Fruit fly (Drosophila melanogaster) whole organism, adult: ENCODE measurements around the gene feo.

Experiments used
- CG12768 ChIP-seq: fragments of 200-800 bp; sonication (Bioruptor generic); optimal IDR thresholded peaks from 2 replicates; lab custom pipeline; 2017; ENCODE audit warnings: missing biosample characterization, missing genetic modification characterization, mild to moderate bottlenecking, moderate library complexity, missing genetic modification reagents
- CG1620 ChIP-seq: fragments of 200-800 bp; sonication (Bioruptor generic); optimal IDR thresholded peaks from 2 replicates; lab custom pipeline; 2016; ENCODE audit warnings: missing biosample characterization, missing genetic modification characterization
- CG33017 ChIP-seq: fragments of 200-800 bp; sonication (Bioruptor generic); optimal IDR thresholded peaks from 2 replicates; lab custom pipeline; 2018; ENCODE audit warnings: missing biosample characterization, mild to moderate bottlenecking, missing genetic modification characterization, moderate library complexity
- CG7045 ChIP-seq: fragments of 200-800 bp; sonication (Bioruptor generic); optimal IDR thresholded peaks from 2 replicates; lab custom pipeline; 2017; ENCODE audit warnings: missing biosample characterization, mild to moderate bottlenecking, missing genetic modification characterization
- CG7101 ChIP-seq: fragments of 200-800 bp; sonication (Bioruptor generic); optimal IDR thresholded peaks from 2 replicates; lab custom pipeline; 2018; ENCODE audit warnings: missing biosample characterization, mild to moderate bottlenecking, missing genetic modification characterization, moderate library complexity
- Clk ChIP-seq: fragments of 200-800 bp; sonication (Bioruptor generic); optimal IDR thresholded peaks from 2 replicates; lab custom pipeline; 2017; ENCODE audit warnings: missing biosample characterization, missing genetic modification characterization
- bab1 ChIP-seq: fragments of 200-800 bp; sonication (Bioruptor generic); optimal IDR thresholded peaks from 3 replicates; lab custom pipeline; 2019; ENCODE audit warnings: missing biosample characterization, mild to moderate bottlenecking, missing genetic modification characterization, moderate library complexity
- cic ChIP-seq: fragments of 200-800 bp; sonication (Bioruptor generic); optimal IDR thresholded peaks from 2 replicates; lab custom pipeline; 2017; ENCODE audit warnings: missing biosample characterization, mild to moderate bottlenecking, missing genetic modification characterization, moderate library complexity
- cnc ChIP-seq, 2 experiments: fragments of >200 bp; optimal IDR thresholded peaks; 2 replicates each; lab custom pipeline; 2017
- kay ChIP-seq: fragments of 200-800 bp; sonication (Bioruptor generic); peaks from one replicate; lab custom pipeline; 2016; ENCODE audit warnings: missing biosample characterization, missing genetic modification characterization, borderline replicate concordance
- ovo ChIP-seq: fragments of 200-800 bp; sonication (Bioruptor generic); optimal IDR thresholded peaks from 2 replicates; lab custom pipeline; 2016; ENCODE audit warnings: missing biosample characterization, missing genetic modification characterization
- pad ChIP-seq: fragments of 200-800 bp; sonication (Bioruptor generic); optimal IDR thresholded peaks from 3 replicates; lab custom pipeline; 2017; ENCODE audit warnings: missing biosample characterization, missing genetic modification characterization, mild to moderate bottlenecking, moderate library complexity, missing genetic modification reagents
- tj ChIP-seq: fragments of 200-800 bp; sonication (Bioruptor generic); optimal IDR thresholded peaks from 3 replicates; lab custom pipeline; 2017; ENCODE audit warnings: missing biosample characterization, mild to moderate bottlenecking, missing genetic modification characterization, moderate library complexity

- peak; percentile 42 for TF ChIP-seq CG7101 (tag; lab: Kevin White, UChicago)
- TF ChIP-seq ovo (GFP tag; lab: Kevin White, UChicago): no peak
- TF ChIP-seq CG1620 (GFP tag; lab: Kevin White, UChicago): no peak
- TF ChIP-seq cic (GFP tag; lab: Kevin White, UChicago): no peak
- peak; percentile 21 for TF ChIP-seq pad
- TF ChIP-seq kay (GFP tag; lab: Kevin White, UChicago): no peak
- no peak for TF ChIP-seq Clk (GFP tag; lab: Kevin White, UChicago)
- no peak for TF ChIP-seq bab1 (GFP tag; lab: Kevin White, UChicago)
- no peak for TF ChIP-seq tj (GFP tag; lab: Kevin White, UChicago)
- no peak for TF ChIP-seq CG33017 (tag; lab: Kevin White, UChicago)
- no peak for TF ChIP-seq CG12768 (GFP tag; lab: Kevin White, UChicago)
- TF ChIP-seq CG7045: no peak
- TF ChIP-seq cnc (optimal IDR thresholded peaks at IDR 0.05; lab: Kevin White, UChicago): no peak
Observed at dm6 chrX:10886418-10886817, 31.7 kb upstream of the feo start.
